Worm (Caenorhabditis elegans) whole organism, L1 larva: ENCODE data around the gene H10E21.5.
A peak's percentile ranks its signal among the peaks of the same experiment; 100 is the strongest.

Experiments
- C04F5.9 ChIP-seq: sonication (generic microtip); optimal IDR thresholded peaks from 2 replicates; lab custom pipeline; 2016; ENCODE audit warnings: missing genetic modification characterization, missing compliant biosample characterization
- C34B4.2 ChIP-seq: sonication (generic microtip); optimal IDR thresholded peaks from 2 replicates; lab custom pipeline; 2017; ENCODE audit warnings: mild to moderate bottlenecking, missing genetic modification characterization, missing compliant biosample characterization
- aha-1 ChIP-seq: fragments of 150-350 bp; optimal IDR thresholded peaks from 2 replicates; lab custom pipeline; 2014; ENCODE audit warnings: missing biosample characterization, missing genetic modification characterization
- aly-2 ChIP-seq: fragments of 150-350 bp; optimal IDR thresholded peaks from 2 replicates; lab custom pipeline; 2014; ENCODE audit warnings: missing biosample characterization, missing genetic modification characterization
- ama-1 ChIP-seq: fragments of 150-350 bp; optimal IDR thresholded peaks from 2 replicates; lab custom pipeline; 2014
- blmp-1 ChIP-seq: fragments of 150-350 bp; optimal IDR thresholded peaks from 2 replicates; lab custom pipeline; 2014; ENCODE audit warnings: missing biosample characterization, missing genetic modification characterization
- ceh-63 ChIP-seq: fragments of 200-800 bp; sonication (Bioruptor generic); optimal IDR thresholded peaks from 2 replicates; lab custom pipeline; 2018; ENCODE audit warnings: mild to moderate bottlenecking, missing genetic modification characterization, missing compliant biosample characterization
- ceh-8 ChIP-seq: fragments of 200-800 bp; sonication (Bioruptor generic); optimal IDR thresholded peaks from 2 replicates; lab custom pipeline; 2018; ENCODE audit warnings: mild to moderate bottlenecking, missing genetic modification characterization, moderate library complexity, missing compliant biosample characterization
- ceh-82 ChIP-seq, 3 experiments: fragments of 150-350 bp in 1 of 3; sonication (generic microtip) in 2 of 3; optimal IDR thresholded peaks; 2 replicates each; lab custom pipeline; 2014 to 2017; ENCODE audit warnings: missing biosample characterization in 3 of 3, missing genetic modification characterization in 3 of 3
- ceh-90 ChIP-seq: sonication (generic microtip); optimal IDR thresholded peaks from 2 replicates; lab custom pipeline; 2016; ENCODE audit warnings: missing genetic modification characterization, missing compliant biosample characterization
- dsc-1 ChIP-seq: sonication (generic microtip); optimal IDR thresholded peaks from 2 replicates; lab custom pipeline; 2016; ENCODE audit warnings: mild to moderate bottlenecking, missing genetic modification characterization, missing compliant biosample characterization
- elt-2 ChIP-seq: sonication (generic microtip); optimal IDR thresholded peaks from 2 replicates; lab custom pipeline; 2016; ENCODE audit warnings: missing genetic modification characterization, mild to moderate bottlenecking, inconsistent platforms, missing compliant biosample characterization, missing genetic modification reagents
- fkh-10 ChIP-seq: sonication (generic microtip); optimal IDR thresholded peaks from 2 replicates; lab custom pipeline; 2017; ENCODE audit warnings: missing biosample characterization, missing genetic modification reagents, missing genetic modification characterization
- fkh-4 ChIP-seq: sonication (generic microtip); optimal IDR thresholded peaks from 2 replicates; lab custom pipeline; 2016; ENCODE audit warnings: missing compliant biosample characterization, missing genetic modification characterization, borderline replicate concordance
- fkh-8 ChIP-seq: sonication (generic microtip); optimal IDR thresholded peaks from 2 replicates; lab custom pipeline; 2016; ENCODE audit warnings: mild to moderate bottlenecking, missing genetic modification characterization, missing compliant biosample characterization
- grh-1 ChIP-seq: fragments of 200-800 bp; sonication (Bioruptor generic); IDR thresholded peaks from 2 replicates; pipeline ENCODE4 v1.3.6; 2022; ENCODE audit warnings: missing genetic modification reagents, missing genetic modification characterization, missing compliant biosample characterization
- hlh-17 ChIP-seq: fragments of 200-800 bp; sonication (Bioruptor generic); optimal IDR thresholded peaks from 2 replicates; lab custom pipeline; 2018; ENCODE audit warnings: missing genetic modification characterization, mild to moderate bottlenecking, missing compliant biosample characterization, moderate library complexity, borderline replicate concordance
- isw-1 ChIP-seq: fragments of 200-800 bp; sonication (Bioruptor generic); IDR thresholded peaks from 2 replicates; pipeline ENCODE4 v1.3.6; 2022; ENCODE audit warnings: missing genetic modification characterization, missing compliant biosample characterization
- jun-1 ChIP-seq: fragments of 150-350 bp; optimal IDR thresholded peaks from 2 replicates; lab custom pipeline; 2014; ENCODE audit warnings: missing biosample characterization, missing genetic modification reagents, missing genetic modification characterization
- lin-13 ChIP-seq: fragments of 150-350 bp; optimal IDR thresholded peaks from 2 replicates; lab custom pipeline; 2014; ENCODE audit warnings: missing biosample characterization, missing genetic modification reagents, missing genetic modification characterization
- lin-15B ChIP-seq: fragments of 150-350 bp; sonication (generic microtip); optimal IDR thresholded peaks from 3 replicates; lab custom pipeline; 2014; ENCODE audit warnings: missing biosample characterization, missing genetic modification characterization
- lir-3 ChIP-seq: sonication (generic microtip); optimal IDR thresholded peaks from 2 replicates; lab custom pipeline; 2016; ENCODE audit warnings: mild to moderate bottlenecking, missing genetic modification characterization, moderate library complexity, missing compliant biosample characterization; ENCODE audit not compliant: poor library complexity
- mab-9 ChIP-seq: fragments of 200-800 bp; sonication (Bioruptor generic); IDR thresholded peaks from 2 replicates; pipeline ENCODE4 v1.3.6; 2022; ENCODE audit warnings: missing genetic modification reagents, missing genetic modification characterization, missing compliant biosample characterization
- nhr-11 ChIP-seq: fragments of 150-350 bp; optimal IDR thresholded peaks from 2 replicates; lab custom pipeline; 2014; ENCODE audit warnings: missing biosample characterization, missing genetic modification characterization
- nhr-12 ChIP-seq: sonication (generic microtip); optimal IDR thresholded peaks from 2 replicates; lab custom pipeline; 2017; ENCODE audit warnings: missing biosample characterization, missing genetic modification characterization
- nhr-19 ChIP-seq: fragments of 200-800 bp; sonication (Bioruptor generic); conservative IDR thresholded peaks from 2 replicates; pipeline ENCODE4 v1.3.6; 2022; ENCODE audit warnings: missing genetic modification characterization, missing compliant biosample characterization
- nhr-20 ChIP-seq: sonication (generic microtip); optimal IDR thresholded peaks from 2 replicates; lab custom pipeline; 2016; ENCODE audit warnings: mild to moderate bottlenecking, missing genetic modification characterization, missing compliant biosample characterization
- nhr-237 ChIP-seq: fragments of 150-350 bp; optimal IDR thresholded peaks from 2 replicates; lab custom pipeline; 2014; ENCODE audit warnings: missing biosample characterization, missing genetic modification characterization
- nhr-47 ChIP-seq: sonication (generic microtip); optimal IDR thresholded peaks from 2 replicates; lab custom pipeline; 2016; ENCODE audit warnings: mild to moderate bottlenecking, missing genetic modification characterization, moderate library complexity, missing compliant biosample characterization
- nhr-71 ChIP-seq: sonication (generic microtip); optimal IDR thresholded peaks from 2 replicates; lab custom pipeline; 2016; ENCODE audit warnings: mild to moderate bottlenecking, missing genetic modification characterization, moderate library complexity, missing compliant biosample characterization
- nhr-76 ChIP-seq: sonication (generic microtip); optimal IDR thresholded peaks from 2 replicates; lab custom pipeline; 2017; ENCODE audit warnings: missing biosample characterization, missing genetic modification characterization
- nhr-84 ChIP-seq: sonication (generic microtip); optimal IDR thresholded peaks from 2 replicates; lab custom pipeline; 2017; ENCODE audit warnings: missing biosample characterization, missing genetic modification characterization
- nhr-85 ChIP-seq: sonication (generic microtip); peaks from one replicate; lab custom pipeline; 2016; ENCODE audit warnings: missing genetic modification characterization, inconsistent platforms, missing compliant biosample characterization
- pag-3 ChIP-seq: sonication (generic microtip); optimal IDR thresholded peaks from 2 replicates; lab custom pipeline; 2017; ENCODE audit warnings: missing genetic modification characterization, mild to moderate bottlenecking, missing compliant biosample characterization, antibody characterized with exemption, borderline replicate concordance; ENCODE audit not compliant: insufficient read depth
- pax-3 ChIP-seq: fragments of 200-800 bp; sonication (Bioruptor generic); optimal IDR thresholded peaks from 2 replicates; lab custom pipeline; 2018; ENCODE audit warnings: mild to moderate bottlenecking, missing genetic modification characterization, moderate library complexity, missing compliant biosample characterization
- pqm-1 ChIP-seq: sonication (generic microtip); optimal IDR thresholded peaks from 3 replicates; lab custom pipeline; 2017; ENCODE audit warnings: missing biosample characterization, missing genetic modification characterization
- rnt-1 ChIP-seq: sonication (generic microtip); optimal IDR thresholded peaks from 2 replicates; lab custom pipeline; 2016; ENCODE audit warnings: mild to moderate bottlenecking, missing genetic modification characterization, moderate library complexity, missing compliant biosample characterization
- skn-1 ChIP-seq: fragments of 150-350 bp; optimal IDR thresholded peaks from 2 replicates; lab custom pipeline; 2014; ENCODE audit warnings: missing biosample characterization, missing genetic modification characterization
- snpc-4 ChIP-seq: fragments of 150-350 bp; optimal IDR thresholded peaks from 2 replicates; lab custom pipeline; 2014; ENCODE audit warnings: missing biosample characterization, missing genetic modification characterization
- snu-23 ChIP-seq: sonication (generic microtip); optimal IDR thresholded peaks from 2 replicates; lab custom pipeline; 2016; ENCODE audit warnings: missing genetic modification characterization, missing compliant biosample characterization
- sptf-1 ChIP-seq: fragments of 150-350 bp; optimal IDR thresholded peaks from 2 replicates; lab custom pipeline; 2014; ENCODE audit warnings: missing biosample characterization, missing genetic modification characterization
- sup-37 ChIP-seq: fragments of 200-800 bp; sonication (Bioruptor generic); optimal IDR thresholded peaks from 2 replicates; lab custom pipeline; 2018; ENCODE audit warnings: mild to moderate bottlenecking, missing genetic modification characterization, missing compliant biosample characterization
- swsn-7 ChIP-seq: sonication (generic microtip); optimal IDR thresholded peaks from 2 replicates; lab custom pipeline; 2016; ENCODE audit warnings: missing genetic modification characterization, missing compliant biosample characterization
- tlp-1 ChIP-seq: fragments of 150-350 bp; optimal IDR thresholded peaks from 2 replicates; lab custom pipeline; 2014; ENCODE audit warnings: missing biosample characterization, missing genetic modification characterization
- unc-30 ChIP-seq: sonication (generic microtip); optimal IDR thresholded peaks from 2 replicates; lab custom pipeline; 2017; ENCODE audit warnings: missing biosample characterization, missing genetic modification characterization
- unc-62 ChIP-seq: fragments of 150-350 bp; optimal IDR thresholded peaks from 2 replicates; lab custom pipeline; 2014; ENCODE audit warnings: missing biosample characterization, missing genetic modification reagents, missing genetic modification characterization
- unc-98 ChIP-seq: fragments of 200-800 bp; sonication (Bioruptor generic); IDR thresholded peaks from 2 replicates; pipeline ENCODE4 v1.3.6; 2022; ENCODE audit warnings: missing genetic modification characterization, missing compliant biosample characterization
- xbp-1 ChIP-seq: sonication (generic microtip); optimal IDR thresholded peaks from 2 replicates; lab custom pipeline; 2016; ENCODE audit warnings: missing genetic modification characterization, missing compliant biosample characterization
- zag-1 ChIP-seq: fragments of 150-350 bp; optimal IDR thresholded peaks from 2 replicates; lab custom pipeline; 2014; ENCODE audit warnings: missing biosample characterization, missing genetic modification characterization
- ztf-4 ChIP-seq: fragments of 150-350 bp; optimal IDR thresholded peaks from 2 replicates; lab custom pipeline; 2014; ENCODE audit warnings: missing biosample characterization, missing genetic modification characterization

Gene H10E21.5

ce11 chrIII:33257-33656 is 9.5 kb upstream of the H10E21.5 start:
- TF ChIP-seq tlp-1 (tag; lab: Kevin White, UChicago) (no peak), nhr-85 (tag; lab: Kevin White, UChicago) (peak; percentile 31)
- TF ChIP-seq, all 84 proteins: peak for 1

- TF ChIP-seq sup-37 (GFP tag; lab: Kevin White, UChicago) (no peak), lin-13 (GFP tag; lab: Kevin White, UChicago) (no peak), nhr-20 (peak; percentile 9), fkh-8 (tag; lab: Kevin White, UChicago) (peak; percentile 95), nhr-19 (GFP tag; lab: Robert Waterston, UW) (no peak), nhr-71 (peak; percentile 55), C34B4.2 (tag; lab: Kevin White, UChicago) (no peak), nhr-47 (tag; lab: Kevin White, UChicago) (peak; percentile 43), nhr-76 (tag; lab: Kevin White, UChicago) (no peak), ceh-8 (GFP tag; lab: Kevin White, UChicago) (peak; percentile 10), elt-2 (tag; lab: Kevin White, UChicago) (no peak)
These were observed 7.8 kb upstream of the H10E21.5 start for ce11 chrIII:31600-31999.

- TF ChIP-seq ceh-90 (tag; lab: Kevin White, UChicago) (no peak), nhr-11 (tag; lab: Kevin White, UChicago) (no peak), fkh-10 (peak; percentile 69), unc-30 (tag; lab: Kevin White, UChicago) (no peak), nhr-20 (no peak), pax-3 (tag; lab: Kevin White, UChicago) (peak; percentile 10), aly-2 (tag; lab: Kevin White, UChicago) (no peak), blmp-1 (tag; lab: Kevin White, UChicago) (no peak), lir-3 (tag; lab: Kevin White, UChicago) (no peak), zag-1 (peak; percentile 43), nhr-19 (GFP tag; lab: Robert Waterston, UW) (no peak), ama-1 (lab: Kevin White, UChicago) (no peak), jun-1 (no peak), mab-9 (GFP tag; lab: Robert Waterston, UW) (no peak), grh-1 (GFP tag; lab: Robert Waterston, UW) (no peak), pqm-1 (tag; lab: Kevin White, UChicago) (no peak), xbp-1 (no peak), nhr-12 (tag; lab: Kevin White, UChicago) (no peak), swsn-7 (tag; lab: Kevin White, UChicago) (peak; percentile 38), C04F5.9 (tag; lab: Kevin White, UChicago) (no peak), unc-62 (no peak), nhr-47 (tag; lab: Kevin White, UChicago) (peak; percentile 65), aha-1 (tag; lab: Kevin White, UChicago) (no peak), ceh-8 (GFP tag; lab: Kevin White, UChicago) (no peak), hlh-17 (GFP tag; lab: Kevin White, UChicago) (no peak), skn-1 (tag; lab: Kevin White, UChicago) (no peak), nhr-84 (tag; lab: Kevin White, UChicago) (no peak), pag-3 (tag; lab: Kevin White, UChicago) (no peak), fkh-4 (tag; lab: Kevin White, UChicago) (no peak), nhr-237 (tag; lab: Kevin White, UChicago) (no peak), dsc-1 (tag; lab: Kevin White, UChicago) (peak; percentile 7), isw-1 (GFP tag; lab: Robert Waterston, UW) (no peak), lin-15B (tag; lab: Kevin White, UChicago) (no peak), sptf-1 (tag; lab: Kevin White, UChicago) (no peak), ceh-82 (tag; optimal IDR thresholded peaks at IDR 0.05; lab: Kevin White, UChicago) (no peak), snpc-4 (no peak), ztf-4 (tag; lab: Kevin White, UChicago) (no peak), lin-13 (GFP tag; lab: Kevin White, UChicago) (no peak), unc-98 (GFP tag; lab: Robert Waterston, UW) (no peak), nhr-85 (tag; lab: Kevin White, UChicago) (peak; percentile 12), snu-23 (no peak), ceh-63 (no peak), rnt-1 (tag; lab: Kevin White, UChicago) (no peak)
These were observed 6.6 kb upstream of the H10E21.5 start for ce11 chrIII:30399-30798.
